Worm (Caenorhabditis elegans): ENCODE data around the gene K08D8.6.
"Not testable (repeated sequence)": the region's sequence is repeated elsewhere in the genome, so short reads cannot be mapped to it uniquely, and the experiment has no call there.

Gene K08D8.6

ce11 chrIV:12875260-12875659 lies 15.0 kb downstream of the K08D8.6 start, which contains the start of gene ZK896.1:
TSS of gene ZK896.1 (minus strand) at chrIV:12875360.
- not testable (repeated sequence) for TF ChIP-seq dve-1 (tag; optimal IDR thresholded peaks at IDR 0.05; ENCODE audit: insufficient read depth); madf-5 (GFP tag; IDR thresholded peaks at IDR 0.05); ceh-28 (tag; optimal IDR thresholded peaks at IDR 0.05)

ce11 chrIV:12871445-12871947 lies 18.8 kb downstream of the K08D8.6 start, which contains the start of gene clec-187:
TSS of gene clec-187 (minus strand) at chrIV:12871495.
- TF ChIP-seq madf-5 (GFP tag; IDR thresholded peaks at IDR 0.05), result no peak
- no peak for TF ChIP-seq daf-16 (GFP tag; optimal IDR thresholded peaks at IDR 0.05)
- peak; percentile 46 for TF ChIP-seq daf-16 (tag; optimal IDR thresholded peaks at IDR 0.05)
- peak; percentile 58 for TF ChIP-seq aha-1 (tag)
- TF ChIP-seq daf-12 (tag; optimal IDR thresholded peaks at IDR 0.05), result no peak
- no peak for TF ChIP-seq nhr-11 (tag; optimal IDR thresholded peaks at IDR 0.05)
- peak; percentile 5 for TF ChIP-seq dve-1 (tag; optimal IDR thresholded peaks at IDR 0.05; ENCODE audit: insufficient read depth)

- no peak for TF ChIP-seq tra-1 (GFP tag; IDR thresholded peaks at IDR 0.05)
- peak; percentile 8 for TF ChIP-seq nhr-28 (tag; optimal IDR thresholded peaks at IDR 0.05)
- TF ChIP-seq dmd-6 (GFP tag; IDR thresholded peaks at IDR 0.05), result peak; percentile 21; the same call in 1 of the 2 replicates
- TF ChIP-seq php-3 (GFP tag; IDR thresholded peaks at IDR 0.05), result peak; percentile 70
- TF ChIP-seq fkh-10 (GFP tag; optimal IDR thresholded peaks at IDR 0.05), result no peak
- no peak for TF ChIP-seq lsy-2 (tag; optimal IDR thresholded peaks at IDR 0.05)
- TF ChIP-seq ctbp-1 (GFP tag; IDR thresholded peaks at IDR 0.05), result no peak
- TF ChIP-seq saeg-2 (GFP tag; IDR thresholded peaks at IDR 0.05), result no peak
- TF ChIP-seq unc-39 (tag; optimal IDR thresholded peaks at IDR 0.05), result no peak
Observed at ce11 chrIV:12870315-12870714, 20.0 kb downstream of the K08D8.6 start.

ce11 chrIV:12869812-12870211 lies 20.5 kb downstream of the K08D8.6 start:
- TF ChIP-seq F26F4.8 (GFP tag; conservative IDR thresholded peaks at IDR 0.05), result no peak
- no peak for TF ChIP-seq skn-1 (tag; optimal IDR thresholded peaks at IDR 0.05)
- no peak for TF ChIP-seq nhr-10 (tag; optimal IDR thresholded peaks at IDR 0.05)
- no peak for TF ChIP-seq nhr-25 (tag; optimal IDR thresholded peaks at IDR 0.05; ENCODE audit: borderline replicate concordance, insufficient read depth)
- no peak for TF ChIP-seq ceh-28 (tag; optimal IDR thresholded peaks at IDR 0.05)
- no peak for TF ChIP-seq ZK337.2 (GFP tag; IDR thresholded peaks at IDR 0.05)
- no peak for TF ChIP-seq Y75B8A.6 (GFP tag; IDR thresholded peaks at IDR 0.05)
- no peak for TF ChIP-seq ztf-7 (tag; optimal IDR thresholded peaks at IDR 0.05)
- no peak for TF ChIP-seq pqm-1 (tag; optimal IDR thresholded peaks at IDR 0.05)

- TF ChIP-seq skn-1 (tag; optimal IDR thresholded peaks at IDR 0.05) (no peak), nhr-28 (tag; optimal IDR thresholded peaks at IDR 0.05) (peak; percentile 11), pha-4 (GFP tag; IDR thresholded peaks at IDR 0.05) (no peak), pha-4 (tag; optimal IDR thresholded peaks at IDR 0.05) (no peak), egl-43 (GFP tag; IDR thresholded peaks at IDR 0.05) (no peak), nhr-48 (tag; optimal IDR thresholded peaks at IDR 0.05) (peak; percentile 4), lin-1 (GFP tag; IDR thresholded peaks at IDR 0.05) (no peak), pqm-1 (tag; optimal IDR thresholded peaks at IDR 0.05) (peak; percentile 73), hlh-11 (tag; optimal IDR thresholded peaks at IDR 0.05) (peak; percentile 44), dmd-6 (GFP tag; IDR thresholded peaks at IDR 0.05) (peak; percentile 71; the same call in 1 of the 2 replicates), attf-4 (tag; optimal IDR thresholded peaks at IDR 0.05) (no peak)
Observed at ce11 chrIV:12869383-12869782, 20.9 kb downstream of the K08D8.6 start.

- TF ChIP-seq lin-1 (GFP tag; IDR thresholded peaks at IDR 0.05) (no peak), Y48G9A.11 (GFP tag; IDR thresholded peaks at IDR 0.05) (no peak), lir-3 (tag; optimal IDR thresholded peaks at IDR 0.05) (no peak), gei-8 (GFP tag; optimal IDR thresholded peaks at IDR 0.05) (no peak), tra-1 (GFP tag; IDR thresholded peaks at IDR 0.05) (peak; percentile 36; the same call in 1 of the 2 replicates), jun-1 (tag; optimal IDR thresholded peaks at IDR 0.05) (no peak), nhr-76 (tag; optimal IDR thresholded peaks at IDR 0.05) (no peak), nhr-77 (tag; optimal IDR thresholded peaks at IDR 0.05) (peak; percentile 38), nhr-42 (GFP tag; IDR thresholded peaks at IDR 0.05) (no peak), ZK546.5 (tag; optimal IDR thresholded peaks at IDR 0.05) (no peak), mxl-3 (GFP tag; optimal IDR thresholded peaks at IDR 0.05) (no peak), zag-1 (tag; optimal IDR thresholded peaks at IDR 0.05) (no peak), madf-5 (GFP tag; IDR thresholded peaks at IDR 0.05) (no peak), pha-4 (GFP tag; IDR thresholded peaks at IDR 0.05) (no peak), pha-4 (tag; optimal IDR thresholded peaks at IDR 0.05) (no peak), aha-1 (tag) (no peak), rbr-2 (tag; optimal IDR thresholded peaks at IDR 0.05) (no peak)
Observed at ce11 chrIV:12865884-12866283, 24.4 kb downstream of the K08D8.6 start, which contains the start of gene clec-186. TSS of gene clec-186 (plus strand) at chrIV:12866109.
